Worm (Caenorhabditis elegans) whole organism, dauer: ENCODE results near the gene txdc-17.

Experiments
- unc-62 ChIP-seq: sonication (generic microtip); optimal IDR thresholded peaks from 2 replicates; lab custom pipeline; 2017; ENCODE audit warnings: missing biosample characterization, missing genetic modification reagents, missing genetic modification characterization

The txdc-17 gene

DNA sequence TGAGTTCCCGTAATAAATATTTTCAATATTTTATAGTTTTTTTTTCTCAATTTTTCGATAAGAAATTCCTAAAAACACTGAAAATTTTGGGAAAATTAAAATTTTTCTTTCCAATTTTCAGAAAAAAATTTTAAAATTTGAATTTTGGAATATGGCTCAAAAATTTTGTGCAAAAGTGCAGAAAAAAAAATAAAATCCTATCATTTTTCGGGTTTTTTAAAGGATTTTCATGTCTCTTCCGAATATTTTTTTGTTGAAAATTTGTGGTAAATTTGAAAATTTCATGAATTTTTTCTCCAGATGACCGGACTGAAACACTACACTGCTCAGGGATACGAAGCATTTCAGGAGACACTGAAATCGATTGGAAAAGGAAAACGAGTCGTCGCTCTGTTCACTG is at the start of gene txdc-17:
Gene txdc-17, plus strand, starts transcription at position 301 of the 400 bp plus-strand sequence.
- TF ChIP-seq unc-62 (GFP tag; lab: Kevin White, UChicago), result no peak

ce11 chrIII:2785840-2786239 is 48.6 kb upstream of the txdc-17 start, which contains the start of gene Y71H2AM.20:
Gene Y71H2AM.20, minus strand, starts transcription at chrIII:2785948.
- TF ChIP-seq unc-62 (GFP tag; lab: Kevin White, UChicago), result no peak

ce11 chrIII:2786740-2787139 is 47.7 kb upstream of the txdc-17 start, which contains the start of gene nduc-2:
Gene nduc-2, plus strand, starts transcription at chrIII:2786852.
- no peak for TF ChIP-seq unc-62 (GFP tag; lab: Kevin White, UChicago)

- no peak for TF ChIP-seq unc-62 (GFP tag; lab: Kevin White, UChicago)
Measured at ce11 chrIII:2787979-2788491, 46.4 kb upstream of the txdc-17 start, which contains the start of gene tbcc-1. Gene tbcc-1, plus strand, starts transcription at chrIII:2788441.

DNA sequence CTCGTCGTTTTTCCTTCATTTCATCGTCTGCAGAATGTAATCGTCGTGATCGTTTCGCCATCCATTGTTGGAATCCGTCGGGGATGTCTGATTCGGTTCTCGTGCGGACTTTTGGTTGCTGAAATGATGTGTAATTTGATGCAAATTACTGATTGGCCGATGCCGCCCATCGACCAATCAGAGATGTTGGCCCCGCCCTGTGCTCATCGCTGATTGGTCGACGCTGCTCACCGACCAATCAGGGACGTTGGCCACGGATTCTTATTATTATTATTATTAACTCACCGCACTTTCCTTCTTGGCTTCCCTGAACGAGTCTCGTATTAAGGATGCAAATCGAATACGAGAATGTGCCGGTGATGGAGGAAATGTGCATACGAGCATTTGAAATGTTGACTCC is 40.4 kb upstream of the txdc-17 start:
- TF ChIP-seq unc-62 (GFP tag; lab: Kevin White, UChicago), result no peak

DNA sequence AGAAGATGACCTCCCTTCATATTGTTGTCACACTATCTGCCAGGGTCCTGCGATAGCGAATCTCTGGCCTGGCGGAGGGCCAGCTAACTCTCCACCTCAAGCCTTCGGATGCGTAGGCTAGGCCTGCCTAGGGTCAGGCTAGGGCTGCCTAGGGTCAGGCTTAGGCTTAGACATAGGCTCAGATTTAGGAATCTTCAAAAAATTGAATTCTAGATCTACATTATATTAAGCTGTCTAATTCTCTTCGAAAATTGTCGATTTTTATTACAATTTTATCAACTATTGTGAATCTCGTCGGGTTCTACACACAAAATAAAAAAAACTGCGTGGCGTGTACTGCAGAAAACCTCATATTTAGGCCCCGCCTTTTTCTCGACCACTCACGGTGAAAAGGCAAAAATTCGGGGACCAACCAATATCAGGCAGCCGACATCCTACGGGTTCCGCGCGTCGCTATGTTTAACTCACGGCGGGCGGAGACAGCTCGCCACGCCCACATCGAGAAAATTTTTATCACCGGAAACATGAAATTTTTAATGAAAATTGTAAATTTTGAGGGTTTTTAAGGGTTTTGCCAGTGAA is 38.9 kb upstream of the txdc-17 start:
- TF ChIP-seq unc-62 (GFP tag; lab: Kevin White, UChicago), result no peak

DNA sequence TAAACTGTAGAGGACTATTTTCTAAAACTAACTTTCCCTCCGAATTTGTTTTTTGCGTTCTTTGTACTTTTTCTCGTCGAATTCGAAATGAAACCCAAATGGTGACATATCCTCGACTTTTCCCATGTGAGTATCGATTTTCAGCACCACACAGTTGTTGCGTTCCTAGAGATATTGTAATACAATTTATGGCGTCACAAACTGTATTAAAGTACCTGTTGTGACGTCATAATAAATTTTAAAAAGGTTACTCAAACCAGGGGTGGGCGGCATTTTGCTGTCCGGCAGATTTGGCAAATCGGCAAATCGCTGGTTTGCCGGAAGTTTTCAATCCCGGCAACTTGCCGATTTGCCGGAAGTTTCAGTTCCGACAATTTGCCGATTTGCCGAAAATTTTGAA is 33.7 kb upstream of the txdc-17 start:
- no peak for TF ChIP-seq unc-62 (GFP tag; lab: Kevin White, UChicago)

DNA sequence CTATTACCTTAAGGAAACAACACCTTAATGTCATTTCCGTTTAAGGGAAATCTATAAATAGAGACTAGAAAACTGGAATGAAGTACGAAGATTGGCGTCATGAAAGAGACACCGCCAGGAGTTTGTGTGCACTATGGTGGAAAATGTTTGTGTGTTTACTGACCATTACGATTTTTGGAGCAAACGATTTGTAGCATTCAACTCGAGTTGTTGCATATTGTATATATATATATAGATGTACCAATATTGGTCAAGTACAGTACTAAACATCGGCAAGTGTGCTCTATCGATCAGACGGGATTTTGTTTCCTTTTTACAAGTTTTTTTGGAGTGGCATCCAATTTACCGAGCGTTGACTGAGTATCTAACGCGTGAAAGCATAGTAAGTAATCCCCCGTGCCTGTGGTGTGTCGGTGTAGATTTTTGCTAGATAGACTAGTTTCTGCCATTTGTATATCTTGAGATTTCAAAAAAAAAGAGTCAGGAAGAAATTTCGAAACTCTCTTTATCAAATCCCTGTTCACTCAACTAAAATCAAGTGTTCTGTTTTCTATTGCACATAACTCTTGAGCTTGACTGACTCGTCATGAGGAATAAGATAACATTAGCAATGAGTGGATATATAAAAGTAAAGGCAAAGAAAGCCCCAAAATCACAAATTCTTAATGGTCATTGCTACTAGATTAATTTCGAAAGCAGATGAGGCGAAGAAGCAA is 32.5 kb upstream of the txdc-17 start, which contains the start of the genes twk-45 and Y71H2AM.25:
Gene twk-45, minus strand, starts transcription at position 101 of the 716 bp plus-strand sequence.
Gene Y71H2AM.25, plus strand, starts transcription at position 666 of the 716 bp plus-strand sequence.
- TF ChIP-seq unc-62 (GFP tag; lab: Kevin White, UChicago), result no peak

- TF ChIP-seq unc-62 (GFP tag; lab: Kevin White, UChicago), result no peak
Measured at ce11 chrIII:2804461-2804860, 30.0 kb upstream of the txdc-17 start.

- no peak for TF ChIP-seq unc-62 (GFP tag; lab: Kevin White, UChicago)
Measured at ce11 chrIII:2805084-2805483, 29.4 kb upstream of the txdc-17 start, which contains the start of gene Y71H2AM.3. Gene Y71H2AM.3, plus strand, starts transcription at chrIII:2805430.

ce11 chrIII:2811410-2811809 is 23.1 kb upstream of the txdc-17 start:
- TF ChIP-seq unc-62 (GFP tag; lab: Kevin White, UChicago), result no peak

DNA sequence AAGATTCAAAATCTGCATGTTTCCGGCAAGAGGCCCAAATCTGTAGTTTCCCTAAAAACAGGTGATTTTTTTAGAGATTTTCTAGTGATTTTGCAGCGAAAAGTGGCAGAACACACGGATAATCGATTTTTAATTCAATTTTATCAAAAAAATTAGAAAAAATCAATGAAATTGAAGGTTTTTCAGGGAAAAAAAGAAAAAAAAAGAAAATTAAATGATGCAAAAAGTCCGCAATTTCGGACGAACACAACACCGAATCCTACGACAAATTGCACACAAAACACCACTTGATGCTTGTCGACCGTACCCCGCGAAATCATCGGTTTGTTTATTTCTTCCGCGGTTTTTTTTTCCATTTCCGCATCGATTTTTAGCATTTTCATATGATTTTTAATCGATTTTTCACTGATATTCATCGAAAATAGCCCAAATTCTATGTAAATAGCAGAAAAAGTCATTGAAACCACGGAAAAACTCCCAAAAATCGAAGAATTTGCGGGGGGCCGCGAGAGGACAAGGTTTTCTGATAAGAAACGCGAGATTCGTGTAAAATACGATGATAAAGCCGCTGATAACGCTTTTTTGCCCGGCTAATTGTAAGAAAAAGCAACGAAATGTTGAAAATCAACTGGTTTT is 19.4 kb upstream of the txdc-17 start, which contains the start of gene tufm-1:
Gene tufm-1, minus strand, starts transcription at position 51 of the 636 bp plus-strand sequence.
- TF ChIP-seq unc-62 (GFP tag; lab: Kevin White, UChicago), result no peak

- TF ChIP-seq unc-62 (GFP tag; lab: Kevin White, UChicago), result no peak
Measured at ce11 chrIII:2816205-2816923, 18.1 kb upstream of the txdc-17 start.

- no peak for TF ChIP-seq unc-62 (GFP tag; lab: Kevin White, UChicago)
Measured at ce11 chrIII:2817847-2818246, 16.6 kb upstream of the txdc-17 start.

- no peak for TF ChIP-seq unc-62 (GFP tag; lab: Kevin White, UChicago)
Measured at ce11 chrIII:2818980-2819379, 15.5 kb upstream of the txdc-17 start, which contains the start of gene pipp-4P. Gene pipp-4P, plus strand, starts transcription at chrIII:2819280.
